Worm (Caenorhabditis elegans) whole organism, L4 larva: ENCODE measurements around the gene enu-3.6.

Source experiments
- F10B5.3 ChIP-seq: sonication (generic microtip); optimal IDR thresholded peaks from 2 replicates; lab custom pipeline; 2016; ENCODE audit warnings: mild to moderate bottlenecking, missing genetic modification characterization, missing compliant biosample characterization
- F26F4.8 ChIP-seq: fragments of 200-800 bp; sonication (Bioruptor generic); conservative IDR thresholded peaks from 2 replicates; pipeline ENCODE4 v1.3.6; 2022; ENCODE audit warnings: missing genetic modification characterization, missing compliant biosample characterization
- F37D6.2 ChIP-seq: sonication (generic microtip); optimal IDR thresholded peaks from 2 replicates; lab custom pipeline; 2016; ENCODE audit warnings: mild to moderate bottlenecking, missing genetic modification characterization, missing compliant biosample characterization
- F49E8.2 ChIP-seq: sonication (generic microtip); optimal IDR thresholded peaks from 2 replicates; lab custom pipeline; 2016; ENCODE audit warnings: missing compliant biosample characterization, mild to moderate bottlenecking, missing genetic modification characterization, borderline replicate concordance
- R02D3.7 ChIP-seq: fragments of 150-350 bp; sonication (generic microtip); optimal IDR thresholded peaks from 3 replicates; lab custom pipeline; 2014; ENCODE audit warnings: missing biosample characterization, missing genetic modification characterization
- T20F7.1 ChIP-seq: fragments of 200-800 bp; sonication (Bioruptor generic); optimal IDR thresholded peaks from 2 replicates; lab custom pipeline; 2018; ENCODE audit warnings: mild to moderate bottlenecking, missing genetic modification characterization, missing compliant biosample characterization
- T26A8.4 ChIP-seq: fragments of 200-800 bp; sonication (Bioruptor generic); IDR thresholded peaks from 2 replicates; pipeline ENCODE4 v1.3.6; 2022; ENCODE audit warnings: missing genetic modification characterization, missing compliant biosample characterization
- Y105C5A.15 ChIP-seq: fragments of 200-800 bp; sonication (Bioruptor generic); IDR thresholded peaks from 2 replicates; pipeline ENCODE4 v1.3.6; 2022; ENCODE audit warnings: missing genetic modification characterization, missing compliant biosample characterization
- ZK337.2 ChIP-seq: fragments of 200-800 bp; sonication (Bioruptor generic); IDR thresholded peaks from 2 replicates; pipeline ENCODE4 v1.3.6; 2022; ENCODE audit warnings: missing genetic modification reagents, missing genetic modification characterization, missing compliant biosample characterization
- ZK546.5 ChIP-seq, 2 experiments: sonication (generic microtip); optimal IDR thresholded peaks; 2 replicates each; lab custom pipeline; 2017; ENCODE audit warnings: missing biosample characterization in 2 of 2, missing genetic modification characterization in 2 of 2
- aly-2 ChIP-seq: sonication (generic microtip); optimal IDR thresholded peaks from 2 replicates; lab custom pipeline; 2018; ENCODE audit warnings: missing biosample characterization, missing genetic modification characterization
- ama-1 ChIP-seq: fragments of 150-350 bp; optimal IDR thresholded peaks from 2 replicates; lab custom pipeline; 2014; ENCODE audit warnings: inconsistent platforms, mixed read lengths
- ceh-20 ChIP-seq: fragments of 200-800 bp; sonication (Bioruptor generic); IDR thresholded peaks from 2 replicates; pipeline ENCODE4 v1.3.6; 2022; ENCODE audit warnings: missing genetic modification reagents, missing genetic modification characterization, missing compliant biosample characterization
- ceh-32 ChIP-seq: sonication (generic microtip); optimal IDR thresholded peaks from 2 replicates; lab custom pipeline; 2016; ENCODE audit warnings: mild to moderate bottlenecking, missing genetic modification characterization, missing compliant biosample characterization; ENCODE audit not compliant: poor library complexity
- ceh-62 ChIP-seq: sonication (generic microtip); optimal IDR thresholded peaks from 2 replicates; lab custom pipeline; 2017; ENCODE audit warnings: missing biosample characterization, missing genetic modification characterization
- cey-2 ChIP-seq: sonication (generic microtip); optimal IDR thresholded peaks from 3 replicates; lab custom pipeline; 2017; ENCODE audit warnings: missing genetic modification characterization, mild to moderate bottlenecking, missing compliant biosample characterization, antibody characterized with exemption, borderline replicate concordance; ENCODE audit not compliant: insufficient read depth
- ctbp-1 ChIP-seq: fragments of 200-800 bp; sonication (Bioruptor generic); IDR thresholded peaks from 2 replicates; pipeline ENCODE4 v1.3.6; 2022; ENCODE audit warnings: missing genetic modification reagents, missing genetic modification characterization, missing compliant biosample characterization
- dmd-8 ChIP-seq: fragments of 200-800 bp; sonication (Bioruptor generic); IDR thresholded peaks from 2 replicates; pipeline ENCODE4 v1.3.6; 2022; ENCODE audit warnings: missing genetic modification characterization, missing compliant biosample characterization
- duxl-1 ChIP-seq: sonication (generic microtip); optimal IDR thresholded peaks from 2 replicates; lab custom pipeline; 2016; ENCODE audit warnings: mild to moderate bottlenecking, missing genetic modification characterization, moderate library complexity, missing compliant biosample characterization; ENCODE audit not compliant: poor library complexity
- dve-1 ChIP-seq: sonication (generic microtip); optimal IDR thresholded peaks from 2 replicates; lab custom pipeline; 2017; ENCODE audit warnings: antibody characterized with exemption, mild to moderate bottlenecking, missing genetic modification characterization, missing compliant biosample characterization; ENCODE audit not compliant: insufficient read depth
- egl-27 ChIP-seq: sonication (generic microtip); optimal IDR thresholded peaks from 3 replicates; lab custom pipeline; 2017; ENCODE audit warnings: missing biosample characterization, missing genetic modification reagents, missing genetic modification characterization
- fos-1 ChIP-seq: fragments of 150-350 bp; optimal IDR thresholded peaks from 2 replicates; lab custom pipeline; 2014; ENCODE audit warnings: missing biosample characterization, missing genetic modification characterization
- gei-8 ChIP-seq: fragments of 200-800 bp; sonication (Bioruptor generic); optimal IDR thresholded peaks from 2 replicates; lab custom pipeline; 2018; ENCODE audit warnings: mild to moderate bottlenecking, missing genetic modification characterization, missing compliant biosample characterization
- hif-1 ChIP-seq, 2 experiments: sonication (generic microtip); optimal IDR thresholded peaks; 2 replicates each; lab custom pipeline; 2016 to 2017; ENCODE audit warnings: missing compliant biosample characterization in 2 of 2, missing genetic modification characterization in 2 of 2, missing genetic modification reagents in 2 of 2, missing genotype in 2 of 2, mild to moderate bottlenecking in 1 of 2
- hlh-30 ChIP-seq: sonication (generic microtip); optimal IDR thresholded peaks from 2 replicates; lab custom pipeline; 2017; ENCODE audit warnings: antibody characterized with exemption, mild to moderate bottlenecking, missing genetic modification characterization, missing compliant biosample characterization; ENCODE audit not compliant: insufficient read depth
- lin-1 ChIP-seq: fragments of 200-800 bp; sonication (Bioruptor generic); IDR thresholded peaks from 2 replicates; pipeline ENCODE4 v1.3.6; 2022; ENCODE audit warnings: missing genetic modification reagents, missing genetic modification characterization, missing compliant biosample characterization
- lin-15B ChIP-seq: fragments of 150-350 bp; sonication (generic microtip); optimal IDR thresholded peaks from 3 replicates; lab custom pipeline; 2014; ENCODE audit warnings: missing biosample characterization, missing genetic modification characterization
- lin-29 ChIP-seq: fragments of 200-800 bp; sonication (Bioruptor generic); IDR thresholded peaks from 2 replicates; pipeline ENCODE4 v1.3.6; 2022; ENCODE audit warnings: missing genetic modification reagents, missing genetic modification characterization, missing compliant biosample characterization
- lin-38 ChIP-seq: fragments of 200-800 bp; sonication (Bioruptor generic); IDR thresholded peaks from 2 replicates; pipeline ENCODE4 v1.3.6; 2022; ENCODE audit warnings: missing genetic modification reagents, missing genetic modification characterization, missing compliant biosample characterization
- lir-3 ChIP-seq: sonication (generic microtip); optimal IDR thresholded peaks from 2 replicates; lab custom pipeline; 2016; ENCODE audit warnings: mild to moderate bottlenecking, missing genetic modification characterization, missing compliant biosample characterization
- lsy-2 ChIP-seq, 2 experiments: fragments of 150-350 bp in 1 of 2; sonication (generic microtip) in 1 of 2; optimal IDR thresholded peaks; 2 replicates each; lab custom pipeline; 2014 to 2017; ENCODE audit warnings: missing biosample characterization in 2 of 2, missing genetic modification characterization in 2 of 2
- mes-2 ChIP-seq: sonication (generic microtip); optimal IDR thresholded peaks from 2 replicates; lab custom pipeline; 2016; ENCODE audit warnings: missing genotype, mild to moderate bottlenecking, missing genetic modification characterization, missing compliant biosample characterization; ENCODE audit not compliant: poor library complexity, severe bottlenecking
- nhr-10 ChIP-seq: fragments of 150-350 bp; optimal IDR thresholded peaks from 2 replicates; lab custom pipeline; 2014; ENCODE audit warnings: missing biosample characterization, missing genetic modification characterization
- nhr-11 ChIP-seq: fragments of 150-350 bp; optimal IDR thresholded peaks from 2 replicates; lab custom pipeline; 2014; ENCODE audit warnings: missing biosample characterization, missing genetic modification characterization
- nhr-28 ChIP-seq: fragments of 150-350 bp; optimal IDR thresholded peaks from 2 replicates; lab custom pipeline; 2014; ENCODE audit warnings: missing biosample characterization, missing genetic modification characterization
- nhr-41 ChIP-seq: fragments of 200-800 bp; sonication (Bioruptor generic); IDR thresholded peaks from 2 replicates; pipeline ENCODE4 v1.3.6; 2022; ENCODE audit warnings: missing genetic modification reagents, missing genetic modification characterization, missing compliant biosample characterization
- nhr-6 ChIP-seq: fragments of 150-350 bp; optimal IDR thresholded peaks from 2 replicates; lab custom pipeline; 2014; ENCODE audit warnings: missing biosample characterization, missing genetic modification characterization
- nhr-76 ChIP-seq: fragments of 150-350 bp; optimal IDR thresholded peaks from 2 replicates; lab custom pipeline; 2014; ENCODE audit warnings: missing biosample characterization, missing genetic modification characterization
- nhr-77 ChIP-seq: fragments of 150-350 bp; optimal IDR thresholded peaks from 2 replicates; lab custom pipeline; 2014; ENCODE audit warnings: missing biosample characterization, missing genetic modification characterization
- php-3 ChIP-seq: fragments of 200-800 bp; sonication (Bioruptor generic); IDR thresholded peaks from 2 replicates; pipeline ENCODE4 v1.3.6; 2022; ENCODE audit warnings: missing genetic modification reagents, missing genetic modification characterization, missing compliant biosample characterization
- set-16 ChIP-seq: fragments of 200-800 bp; sonication (Bioruptor generic); IDR thresholded peaks from 2 replicates; pipeline ENCODE4 v1.3.6; 2022; ENCODE audit warnings: missing genetic modification reagents, missing genetic modification characterization, missing compliant biosample characterization
- skn-1 ChIP-seq: fragments of 150-350 bp; optimal IDR thresholded peaks from 2 replicates; lab custom pipeline; 2014; ENCODE audit warnings: missing biosample characterization, missing genetic modification characterization
- tag-97 ChIP-seq: fragments of 200-800 bp; sonication (Bioruptor generic); IDR thresholded peaks from 2 replicates; pipeline ENCODE4 v1.3.6; 2022; ENCODE audit warnings: missing genetic modification characterization, missing compliant biosample characterization
- unc-130 ChIP-seq: sonication (generic microtip); optimal IDR thresholded peaks from 2 replicates; lab custom pipeline; 2016; ENCODE audit warnings: missing genetic modification reagents, missing genetic modification characterization, missing compliant biosample characterization
- unc-39 ChIP-seq: sonication (generic microtip); optimal IDR thresholded peaks from 2 replicates; lab custom pipeline; 2017; ENCODE audit warnings: missing biosample characterization, missing genetic modification characterization
- unc-62 ChIP-seq, 3 experiments: fragments of 150-350 bp in 1 of 3; sonication (generic microtip); optimal IDR thresholded peaks in 2 of 3; peaks in 1 of 3; 1 replicate in 1 of 3; 2 replicates in 2 of 3; lab custom pipeline; 2014 to 2017; ENCODE audit warnings: missing biosample characterization in 3 of 3, missing genetic modification characterization in 3 of 3, missing genetic modification reagents in 3 of 3, missing genotype in 1 of 3
- vab-7 ChIP-seq: fragments of 200-800 bp; sonication (Bioruptor generic); IDR thresholded peaks from 2 replicates; pipeline ENCODE4 v1.3.6; 2022; ENCODE audit warnings: missing genetic modification reagents, missing genetic modification characterization, missing compliant biosample characterization
- zip-11 ChIP-seq: fragments of 200-800 bp; sonication (Bioruptor generic); IDR thresholded peaks from 2 replicates; pipeline ENCODE4 v1.3.6; 2022; ENCODE audit warnings: missing genetic modification characterization, missing compliant biosample characterization
- zip-2 ChIP-seq: fragments of 150-350 bp; optimal IDR thresholded peaks from 2 replicates; lab custom pipeline; 2014; ENCODE audit warnings: missing biosample characterization, missing genetic modification characterization
- ztf-11 ChIP-seq: fragments of 150-350 bp; optimal IDR thresholded peaks from 2 replicates; lab custom pipeline; 2014; ENCODE audit warnings: missing biosample characterization, missing genetic modification characterization
- ztf-7 ChIP-seq: fragments of 150-350 bp; optimal IDR thresholded peaks from 2 replicates; lab custom pipeline; 2014; ENCODE audit warnings: missing biosample characterization, missing genetic modification characterization

Gene enu-3.6

ce11 chrIII:10720170-10720569 lies 30.1 kb upstream of the enu-3.6 start (continued):
- TF ChIP-seq aly-2, result no peak
- no peak for TF ChIP-seq lin-15B (tag; lab: Kevin White, UChicago)
- TF ChIP-seq unc-130 (GFP tag; lab: Kevin White, UChicago), result peak; percentile 27
- TF ChIP-seq ZK337.2 (GFP tag; lab: Robert Waterston, UW), result no peak
- peak; percentile 85 for TF ChIP-seq nhr-28 (tag; lab: Kevin White, UChicago)
- no peak for TF ChIP-seq cey-2 (tag; lab: Kevin White, UChicago)
- peak; percentile 17 for TF ChIP-seq nhr-6
- no peak for TF ChIP-seq ceh-32 (tag; lab: Kevin White, UChicago)
- no peak for TF ChIP-seq F10B5.3 (tag; lab: Kevin White, UChicago)
- peak; percentile 74 for TF ChIP-seq set-16 (GFP tag; lab: Robert Waterston, UW)
- TF ChIP-seq zip-11 (GFP tag; lab: Robert Waterston, UW), result no peak
- peak; percentile 56 for TF ChIP-seq nhr-77 (tag; lab: Kevin White, UChicago)
- TF ChIP-seq dve-1 (tag; lab: Kevin White, UChicago), result peak; percentile 90
- no peak for TF ChIP-seq skn-1 (tag; lab: Kevin White, UChicago)
- no peak for TF ChIP-seq zip-2 (tag; lab: Kevin White, UChicago)
- no peak for TF ChIP-seq unc-62 (GFP tag; optimal IDR thresholded peaks at IDR 0.05 in 1 of 2; lab: Kevin White, UChicago)
- no peak for TF ChIP-seq unc-62 (tag; optimal IDR thresholded peaks at IDR 0.05; lab: Kevin White, UChicago)
- TF ChIP-seq F26F4.8 (GFP tag; lab: Robert Waterston, UW), result no peak
- 0 out of 2 replicates have a peak, but pooled peaks have one; percentile 54 for TF ChIP-seq Y105C5A.15 (GFP tag; lab: Robert Waterston, UW)
- TF ChIP-seq lin-38 (GFP tag; lab: Robert Waterston, UW), result peak; percentile 68
- TF ChIP-seq nhr-10 (tag; lab: Kevin White, UChicago), result peak; percentile 13
- TF ChIP-seq ZK546.5 (tag; optimal IDR thresholded peaks at IDR 0.05; lab: Kevin White, UChicago), result no peak
- no peak for TF ChIP-seq ztf-11 (tag; lab: Kevin White, UChicago)
- TF ChIP-seq R02D3.7 (tag; lab: Kevin White, UChicago), result no peak
- peak; percentile 38 for TF ChIP-seq T20F7.1
- TF ChIP-seq F49E8.2 (tag; lab: Kevin White, UChicago), result no peak
- TF ChIP-seq tag-97 (GFP tag; lab: Robert Waterston, UW), result no peak
- peak; percentile 84 for TF ChIP-seq php-3
- TF ChIP-seq nhr-76 (tag; lab: Kevin White, UChicago), result no peak
- TF ChIP-seq ceh-62, result no peak
- no peak for TF ChIP-seq ztf-7 (tag; lab: Kevin White, UChicago)
- TF ChIP-seq lin-1 (GFP tag; lab: Robert Waterston, UW), result peak; percentile 93
- peak; percentile 89 for TF ChIP-seq hlh-30 (tag; lab: Kevin White, UChicago)
- peak; percentile 76 for TF ChIP-seq nhr-11 (tag; lab: Kevin White, UChicago)
- peak; percentile 79 for TF ChIP-seq ceh-20
- TF ChIP-seq lsy-2 (tag; optimal IDR thresholded peaks at IDR 0.05; lab: Kevin White, UChicago), result peak; percentile 51 to 81
- peak; percentile 79 for TF ChIP-seq T26A8.4 (GFP tag; lab: Robert Waterston, UW)
- TF ChIP-seq ctbp-1 (GFP tag; lab: Robert Waterston, UW), result peak; percentile 78
- TF ChIP-seq ama-1 (lab: Kevin White, UChicago), result peak; percentile 29
- no peak for TF ChIP-seq duxl-1
- TF ChIP-seq fos-1, result no peak
- no peak for TF ChIP-seq lir-3 (tag; lab: Kevin White, UChicago)
- TF ChIP-seq hif-1 (tag; optimal IDR thresholded peaks at IDR 0.05; lab: Kevin White, UChicago), result peak in 1 of 2 experiments; percentile 90
- TF ChIP-seq mes-2 (tag; lab: Kevin White, UChicago), result peak; percentile 77
- TF ChIP-seq egl-27 (tag; lab: Kevin White, UChicago), result no peak
- TF ChIP-seq unc-39 (tag; lab: Kevin White, UChicago), result no peak
- peak; percentile 43 for TF ChIP-seq F37D6.2
- TF ChIP-seq gei-8 (GFP tag; lab: Kevin White, UChicago), result peak; percentile 57
- TF ChIP-seq nhr-41, result peak; percentile 67
- no peak for TF ChIP-seq lin-29 (GFP tag; lab: Robert Waterston, UW)
- TF ChIP-seq vab-7 (GFP tag; lab: Robert Waterston, UW), result 0 out of 2 replicates have a peak, but pooled peaks have one; percentile 23
- no peak for TF ChIP-seq dmd-8 (GFP tag; lab: Robert Waterston, UW)
